Worm (Caenorhabditis elegans): ENCODE measurements around the gene cest-1.1.

DNA sequence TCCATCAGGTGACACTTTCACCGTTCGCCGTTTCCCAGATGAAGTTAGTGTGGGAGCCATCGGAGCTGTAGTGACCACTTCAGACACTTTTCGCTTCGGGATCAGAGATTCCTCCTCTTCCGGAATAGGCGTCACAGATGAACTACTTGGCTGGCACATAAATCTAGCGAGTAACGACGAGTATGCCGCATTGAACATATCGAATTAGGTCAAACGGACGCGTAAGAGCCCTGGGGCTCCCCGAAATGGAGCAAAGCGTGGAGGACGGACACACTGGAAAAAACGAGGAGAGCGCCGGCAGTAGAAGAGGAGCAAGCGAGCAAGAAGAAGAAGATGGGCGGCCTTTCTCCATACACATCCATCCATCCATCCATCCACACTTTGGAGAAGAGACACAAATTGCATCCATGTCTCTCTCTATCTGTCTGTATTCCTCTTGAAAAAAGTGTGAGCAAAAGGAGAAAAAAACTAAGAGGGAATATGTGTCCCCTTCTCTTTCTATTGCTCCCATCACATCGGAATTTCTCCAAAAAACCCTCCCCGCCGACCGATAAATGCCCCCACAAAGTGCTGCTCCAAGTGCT is 40.1 kb downstream of the cest-1.1 start:
- no peak for TF ChIP-seq klf-2 (GFP tag; conservative IDR thresholded peaks at IDR 0.05)
- no peak for TF ChIP-seq flt-1 (GFP tag; IDR thresholded peaks at IDR 0.05)
- no peak for TF ChIP-seq tab-1 (GFP tag; IDR thresholded peaks at IDR 0.05)
- TF ChIP-seq ref-1 (GFP tag; conservative IDR thresholded peaks at IDR 0.05): no peak
- TF ChIP-seq med-1 (GFP tag; optimal IDR thresholded peaks at IDR 0.05; ENCODE audit: insufficient read depth): no peak

Measured in whole organism, midembryonic.